Fruit fly (Drosophila melanogaster) whole organism, embryonic: ENCODE data around the gene Dph5.

Experiments used
- ATbp ChIP-seq: fragments of 200-800 bp; sonication (Bioruptor generic); optimal IDR thresholded peaks from 2 replicates; lab custom pipeline; 2017; ENCODE audit warnings: missing biosample characterization, mild to moderate bottlenecking, missing genetic modification characterization, missing genetic modification reagents
- Asciz ChIP-seq: fragments of 200-800 bp; sonication (Bioruptor generic); optimal IDR thresholded peaks from 2 replicates; lab custom pipeline; 2017; ENCODE audit warnings: missing biosample characterization, mild to moderate bottlenecking, missing genetic modification characterization, missing genetic modification reagents
- CG11695 ChIP-seq: fragments of 200-800 bp; sonication (Bioruptor generic); IDR thresholded peaks from 3 replicates; pipeline ENCODE4 v1.3.6; 2022; ENCODE audit warnings: missing biosample characterization, missing genetic modification characterization
- CG12219 ChIP-seq: fragments of 200-800 bp; sonication (Bioruptor generic); optimal IDR thresholded peaks from 3 replicates; lab custom pipeline; 2018; ENCODE audit warnings: missing biosample characterization, mild to moderate bottlenecking, missing genetic modification characterization
- CG13424 ChIP-seq: fragments of 200-800 bp; sonication (Bioruptor generic); optimal IDR thresholded peaks from 2 replicates; lab custom pipeline; 2019; ENCODE audit warnings: missing biosample characterization, mild to moderate bottlenecking, missing genetic modification characterization, moderate library complexity
- CG15269 ChIP-seq: fragments of 200-800 bp; sonication (Bioruptor generic); optimal IDR thresholded peaks from 2 replicates; lab custom pipeline; 2018; ENCODE audit warnings: missing biosample characterization, mild to moderate bottlenecking, missing genetic modification characterization, moderate library complexity
- CG15479 ChIP-seq: fragments of 200-800 bp; sonication (Bioruptor generic); optimal IDR thresholded peaks from 3 replicates; lab custom pipeline; 2019; ENCODE audit warnings: missing biosample characterization, mild to moderate bottlenecking, missing genetic modification characterization, moderate library complexity
- CG17568 ChIP-seq: fragments of 200-800 bp; sonication (Bioruptor generic); optimal IDR thresholded peaks from 2 replicates; lab custom pipeline; 2018; ENCODE audit warnings: missing biosample characterization, mild to moderate bottlenecking, missing genetic modification characterization, moderate library complexity
- CG1792 ChIP-seq: fragments of 200-800 bp; sonication (Bioruptor generic); optimal IDR thresholded peaks from 2 replicates; lab custom pipeline; 2016; ENCODE audit warnings: missing biosample characterization, missing genetic modification characterization
- CG18599 ChIP-seq: fragments of 200-800 bp; sonication (Bioruptor generic); optimal IDR thresholded peaks from 3 replicates; lab custom pipeline; 2017; ENCODE audit warnings: missing biosample characterization, missing genetic modification characterization, mild to moderate bottlenecking, moderate library complexity, missing genetic modification reagents
- CG2120 ChIP-seq: fragments of 200-800 bp; sonication (Bioruptor generic); optimal IDR thresholded peaks from 3 replicates; lab custom pipeline; 2016; ENCODE audit warnings: missing biosample characterization, missing genetic modification characterization
- CG2678 ChIP-seq: fragments of 200-800 bp; sonication (Bioruptor generic); optimal IDR thresholded peaks from 3 replicates; lab custom pipeline; 2019; ENCODE audit warnings: missing biosample characterization, mild to moderate bottlenecking, missing genetic modification characterization, moderate library complexity
- CG31365 ChIP-seq: fragments of 200-800 bp; sonication (Bioruptor generic); optimal IDR thresholded peaks from 2 replicates; lab custom pipeline; 2018; ENCODE audit warnings: missing biosample characterization, mild to moderate bottlenecking, missing genetic modification characterization
- CG33557 ChIP-seq: fragments of 200-800 bp; sonication (Bioruptor generic); optimal IDR thresholded peaks from 2 replicates; lab custom pipeline; 2019; ENCODE audit warnings: missing biosample characterization, mild to moderate bottlenecking, missing genetic modification characterization, moderate library complexity
- CG7357 ChIP-seq: fragments of 200-800 bp; sonication (Bioruptor generic); IDR thresholded peaks from 3 replicates; pipeline ENCODE4 v1.3.6; 2022; ENCODE audit warnings: missing biosample characterization, missing genetic modification characterization
- CG7987 ChIP-seq: fragments of 200-800 bp; sonication (Bioruptor generic); optimal IDR thresholded peaks from 2 replicates; lab custom pipeline; 2018; ENCODE audit warnings: missing biosample characterization, mild to moderate bottlenecking, missing genetic modification characterization, moderate library complexity
- CG8281 ChIP-seq: fragments of 200-800 bp; sonication (Bioruptor generic); optimal IDR thresholded peaks from 2 replicates; lab custom pipeline; 2018; ENCODE audit warnings: missing biosample characterization, mild to moderate bottlenecking, missing genetic modification characterization, moderate library complexity
- Camta ChIP-seq: fragments of 200-800 bp; sonication (Bioruptor generic); optimal IDR thresholded peaks from 2 replicates; lab custom pipeline; 2016; ENCODE audit warnings: missing biosample characterization, missing genetic modification characterization
- CrebB ChIP-seq: fragments of 200-800 bp; sonication (Bioruptor generic); optimal IDR thresholded peaks from 3 replicates; lab custom pipeline; 2018; ENCODE audit warnings: missing biosample characterization, mild to moderate bottlenecking, missing genetic modification characterization
- D19A ChIP-seq: fragments of 200-800 bp; optimal IDR thresholded peaks from 3 replicates; lab custom pipeline; 2019; ENCODE audit warnings: missing biosample characterization, mild to moderate bottlenecking, missing genetic modification characterization, moderate library complexity
- Ets65A ChIP-seq: fragments of 200-800 bp; sonication (Bioruptor generic); peaks from one replicate; lab custom pipeline; 2016; ENCODE audit warnings: missing biosample characterization, missing genetic modification characterization
- HLH54F ChIP-seq: fragments of 200-800 bp; sonication (Bioruptor generic); optimal IDR thresholded peaks from 3 replicates; lab custom pipeline; 2016; ENCODE audit warnings: missing biosample characterization, missing genetic modification characterization
- Hmr ChIP-seq: fragments of 200-800 bp; sonication (Bioruptor generic); optimal IDR thresholded peaks from 3 replicates; lab custom pipeline; 2017; ENCODE audit warnings: mild to moderate bottlenecking, missing biosample characterization, missing genetic modification reagents, missing genetic modification characterization
- NfI ChIP-seq: fragments of 200-800 bp; sonication (Bioruptor generic); optimal IDR thresholded peaks from 3 replicates; lab custom pipeline; 2018; ENCODE audit warnings: missing biosample characterization, mild to moderate bottlenecking, missing genetic modification characterization, moderate library complexity
- Sox100B ChIP-seq: fragments of 200-800 bp; sonication (Bioruptor generic); optimal IDR thresholded peaks from 3 replicates; lab custom pipeline; 2018; ENCODE audit warnings: missing biosample characterization, mild to moderate bottlenecking, missing genetic modification characterization
- Sox102F ChIP-seq: fragments of 200-800 bp; sonication (Bioruptor generic); optimal IDR thresholded peaks from 2 replicates; lab custom pipeline; 2018; ENCODE audit warnings: missing biosample characterization, mild to moderate bottlenecking, missing genetic modification characterization, moderate library complexity
- Stat92E ChIP-seq, 3 experiments: fragments of >200 bp in 2 of 3; fragments of 200-800 bp in 1 of 3; sonication (Bioruptor generic) in 1 of 3; optimal IDR thresholded peaks; 2 replicates each; lab custom pipeline; 2017 to 2019; ENCODE audit warnings: missing biosample characterization in 3 of 3, missing genetic modification characterization in 3 of 3, mild to moderate bottlenecking in 1 of 3, moderate library complexity in 1 of 3
- Vsx1 ChIP-seq: fragments of 200-800 bp; sonication (Bioruptor generic); optimal IDR thresholded peaks from 2 replicates; lab custom pipeline; 2017; ENCODE audit warnings: missing biosample characterization, mild to moderate bottlenecking, missing genetic modification characterization, missing genetic modification reagents
- chif ChIP-seq, 2 experiments: fragments of 200-800 bp; sonication (Bioruptor generic); optimal IDR thresholded peaks; 3 replicates each; lab custom pipeline; 2016; ENCODE audit warnings: missing biosample characterization in 2 of 2, missing genetic modification characterization in 2 of 2
- dm ChIP-seq: fragments of 200-800 bp; sonication (Bioruptor generic); optimal IDR thresholded peaks from 3 replicates; lab custom pipeline; 2016; ENCODE audit warnings: missing biosample characterization, missing genetic modification characterization
- eve ChIP-seq, 2 experiments: fragments of >200 bp; optimal IDR thresholded peaks; 2 replicates each; lab custom pipeline; 2017; ENCODE audit warnings: missing biosample characterization in 2 of 2, missing genetic modification characterization in 2 of 2
- fd64A ChIP-seq: fragments of 200-800 bp; sonication (Bioruptor generic); optimal IDR thresholded peaks from 3 replicates; lab custom pipeline; 2018; ENCODE audit warnings: missing biosample characterization, mild to moderate bottlenecking, missing genetic modification characterization
- gcm2 ChIP-seq: fragments of 200-800 bp; sonication (Bioruptor generic); optimal IDR thresholded peaks from 2 replicates; lab custom pipeline; 2016; ENCODE audit warnings: missing biosample characterization, missing genetic modification characterization
- gem ChIP-seq: fragments of 200-800 bp; sonication (Bioruptor generic); optimal IDR thresholded peaks from 2 replicates; lab custom pipeline; 2019; ENCODE audit warnings: missing biosample characterization, mild to moderate bottlenecking, missing genetic modification characterization, moderate library complexity
- hb ChIP-seq: fragments of 200-800 bp; sonication (Bioruptor generic); IDR thresholded peaks from 3 replicates; pipeline ENCODE4 v1.3.6; 2022; ENCODE audit warnings: missing biosample characterization, missing genetic modification characterization; ENCODE audit not compliant: partially characterized antibody
- jing ChIP-seq: fragments of 200-800 bp; sonication (Bioruptor generic); optimal IDR thresholded peaks from 2 replicates; lab custom pipeline; 2018; ENCODE audit warnings: missing biosample characterization, mild to moderate bottlenecking, missing genetic modification characterization
- nau ChIP-seq: fragments of 200-800 bp; sonication (Bioruptor generic); optimal IDR thresholded peaks from 3 replicates; lab custom pipeline; 2017; ENCODE audit warnings: missing biosample characterization, mild to moderate bottlenecking, missing genetic modification characterization, missing genetic modification reagents
- org-1 ChIP-seq: fragments of 200-800 bp; sonication (Bioruptor generic); optimal IDR thresholded peaks from 2 replicates; lab custom pipeline; 2017; ENCODE audit warnings: missing biosample characterization, missing genetic modification characterization
- pan ChIP-seq, 4 experiments: fragments of >200 bp in 3 of 4; fragments of 200-800 bp in 1 of 4; sonication (Bioruptor generic) in 1 of 4; optimal IDR thresholded peaks in 3 of 4; IDR thresholded peaks in 1 of 4; 2 replicates each; pipeline versions ENCODE4 v1.3.6 to Lab custom; 2017 to 2022; ENCODE audit warnings: missing biosample characterization in 2 of 4, missing genetic modification characterization in 2 of 4, mixed read lengths in 1 of 4
- salm ChIP-seq: fragments of 200-800 bp; sonication (Bioruptor generic); optimal IDR thresholded peaks from 2 replicates; lab custom pipeline; 2018; ENCODE audit warnings: missing biosample characterization, mild to moderate bottlenecking, missing genetic modification characterization
- schlank ChIP-seq: fragments of 200-800 bp; sonication (Bioruptor generic); optimal IDR thresholded peaks from 2 replicates; lab custom pipeline; 2018; ENCODE audit warnings: missing biosample characterization, mild to moderate bottlenecking, missing genetic modification characterization
- scrt ChIP-seq: fragments of 200-800 bp; sonication (Bioruptor generic); optimal IDR thresholded peaks from 2 replicates; lab custom pipeline; 2018; ENCODE audit warnings: missing biosample characterization, mild to moderate bottlenecking, missing genetic modification characterization, moderate library complexity
- sens ChIP-seq: fragments of 200-800 bp; sonication (Bioruptor generic); peaks from one replicate; lab custom pipeline; 2016; ENCODE audit warnings: missing biosample characterization, missing genetic modification characterization
- slbo ChIP-seq: fragments of 200-800 bp; sonication (Bioruptor generic); IDR thresholded peaks from 2 replicates; pipeline ENCODE4 v1.3.6; 2022; ENCODE audit warnings: missing biosample characterization, missing genetic modification characterization
- sug ChIP-seq: fragments of 200-800 bp; optimal IDR thresholded peaks from 2 replicates; lab custom pipeline; 2019; ENCODE audit warnings: missing biosample characterization, mild to moderate bottlenecking, missing genetic modification characterization, moderate library complexity
- toy ChIP-seq: fragments of 200-800 bp; sonication (Bioruptor generic); IDR thresholded peaks from 2 replicates; pipeline ENCODE4 v1.3.6; 2022; ENCODE audit warnings: missing biosample characterization, missing genetic modification characterization
- trh ChIP-seq: fragments of 200-800 bp; sonication (Bioruptor generic); optimal IDR thresholded peaks from 2 replicates; lab custom pipeline; 2016; ENCODE audit warnings: missing biosample characterization, missing genetic modification characterization
- twi ChIP-seq: fragments of 200-800 bp; optimal IDR thresholded peaks from 2 replicates; lab custom pipeline; 2019; ENCODE audit warnings: missing biosample characterization, mild to moderate bottlenecking, missing genetic modification characterization, moderate library complexity
- wek ChIP-seq: fragments of 200-800 bp; sonication (Bioruptor generic); optimal IDR thresholded peaks from 3 replicates; lab custom pipeline; 2018; ENCODE audit warnings: missing biosample characterization, mild to moderate bottlenecking, missing genetic modification characterization, moderate library complexity

The Dph5 gene

DNA sequence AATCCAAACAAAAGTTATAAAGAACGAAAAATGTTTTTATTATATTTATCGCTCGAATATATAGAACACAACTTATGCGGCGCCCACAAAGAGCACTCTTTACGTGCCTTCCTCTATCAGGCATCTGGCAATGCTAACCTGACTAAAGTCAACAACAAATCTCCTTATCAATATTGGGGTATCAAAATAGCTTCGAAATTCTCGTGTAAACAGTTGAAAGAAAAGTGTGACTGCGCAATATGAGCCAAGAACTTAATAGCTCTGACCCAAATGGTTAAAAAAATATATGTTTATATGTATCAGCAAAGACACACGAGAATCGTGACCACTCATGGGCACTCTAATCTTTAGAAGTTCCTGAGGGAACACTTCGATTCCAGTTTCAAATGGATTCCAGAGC is 48.1 kb upstream of the Dph5 start (continued):
- TF ChIP-seq CrebB (tag; lab: Kevin White, UChicago) (peak; percentile 24), CG2678 (tag; lab: Kevin White, UChicago) (peak; percentile 22), CG12219 (GFP tag; lab: Kevin White, UChicago) (peak; percentile 15), D19A (peak; percentile 26), dm (GFP tag; lab: Kevin White, UChicago) (no peak), Sox100B (peak; percentile 16), NfI (GFP tag; lab: Kevin White, UChicago) (no peak), sug (tag; lab: Kevin White, UChicago) (peak; percentile 53), HLH54F (GFP tag; lab: Kevin White, UChicago) (no peak), CG8281 (tag; lab: Kevin White, UChicago) (no peak), toy (GFP tag; lab: Robert Waterston, UW) (0 out of 2 replicates have a peak, but pooled peaks have one; percentile 6), CG11695 (GFP tag; lab: Robert Waterston, UW) (no peak), slbo (GFP tag; lab: Robert Waterston, UW) (0 out of 2 replicates have a peak, but pooled peaks have one; percentile 2), jing (GFP tag; lab: Kevin White, UChicago) (no peak), gcm2 (GFP tag; lab: Kevin White, UChicago) (no peak), fd64A (GFP tag; lab: Kevin White, UChicago) (peak; percentile 19), Stat92E (GFP tag; optimal IDR thresholded peaks at IDR 0.05; lab: Kevin White, UChicago) (no peak), eve (GFP tag; optimal IDR thresholded peaks at IDR 0.05; lab: Kevin White, UChicago) (peak in 1 of 2 experiments; percentile 50), CG1792 (no peak), CG2120 (GFP tag; lab: Kevin White, UChicago) (peak; percentile 11), Hmr (GFP tag; lab: Kevin White, UChicago) (peak; percentile 48), pan (optimal IDR thresholded peaks at IDR 0.05; lab: Kevin White, UChicago) (no peak), pan (GFP tag; optimal IDR thresholded peaks at IDR 0.05 in 1 of 2, IDR thresholded peaks at IDR 0.05 in 1 of 2) (peak in 1 of 2 experiments; percentile 24), Ets65A (GFP tag; lab: Kevin White, UChicago) (no peak), nau (GFP tag; lab: Kevin White, UChicago) (peak; percentile 8), schlank (peak; percentile 7), sens (GFP tag; lab: Kevin White, UChicago) (peak; percentile 52), CG18599 (GFP tag; lab: Kevin White, UChicago) (peak; percentile 46), CG13424 (tag; lab: Kevin White, UChicago) (peak; percentile 8), CG33557 (GFP tag; lab: Kevin White, UChicago) (no peak), CG15479 (GFP tag; lab: Kevin White, UChicago) (no peak), CG15269 (tag; lab: Kevin White, UChicago) (peak; percentile 15), wek (GFP tag; lab: Kevin White, UChicago) (peak; percentile 58), CG7987 (GFP tag; lab: Kevin White, UChicago) (peak; percentile 37), hb (no peak), Camta (GFP tag; lab: Kevin White, UChicago) (peak; percentile 23), Sox102F (GFP tag; lab: Kevin White, UChicago) (peak; percentile 9), ATbp (GFP tag; lab: Kevin White, UChicago) (peak; percentile 53), Vsx1 (GFP tag; lab: Kevin White, UChicago) (peak; percentile 39), chif (GFP tag; optimal IDR thresholded peaks at IDR 0.05; lab: Kevin White, UChicago) (no peak), CG7357 (GFP tag; lab: Robert Waterston, UW) (no peak), scrt (GFP tag; lab: Kevin White, UChicago) (peak; percentile 7), org-1 (GFP tag; lab: Kevin White, UChicago) (peak; percentile 29), gem (peak; percentile 10), Asciz (GFP tag; lab: Kevin White, UChicago) (peak; percentile 7), trh (GFP tag; lab: Kevin White, UChicago) (no peak), twi (tag; lab: Kevin White, UChicago) (peak; percentile 4), CG31365 (tag; lab: Kevin White, UChicago) (peak; percentile 8), salm (tag; lab: Kevin White, UChicago) (peak; percentile 36), CG17568 (GFP tag; lab: Kevin White, UChicago) (peak; percentile 52)
